Fruit fly (Drosophila melanogaster): ENCODE measurements around the gene TfIIFalpha.

TfIIFalpha gene

DNA sequence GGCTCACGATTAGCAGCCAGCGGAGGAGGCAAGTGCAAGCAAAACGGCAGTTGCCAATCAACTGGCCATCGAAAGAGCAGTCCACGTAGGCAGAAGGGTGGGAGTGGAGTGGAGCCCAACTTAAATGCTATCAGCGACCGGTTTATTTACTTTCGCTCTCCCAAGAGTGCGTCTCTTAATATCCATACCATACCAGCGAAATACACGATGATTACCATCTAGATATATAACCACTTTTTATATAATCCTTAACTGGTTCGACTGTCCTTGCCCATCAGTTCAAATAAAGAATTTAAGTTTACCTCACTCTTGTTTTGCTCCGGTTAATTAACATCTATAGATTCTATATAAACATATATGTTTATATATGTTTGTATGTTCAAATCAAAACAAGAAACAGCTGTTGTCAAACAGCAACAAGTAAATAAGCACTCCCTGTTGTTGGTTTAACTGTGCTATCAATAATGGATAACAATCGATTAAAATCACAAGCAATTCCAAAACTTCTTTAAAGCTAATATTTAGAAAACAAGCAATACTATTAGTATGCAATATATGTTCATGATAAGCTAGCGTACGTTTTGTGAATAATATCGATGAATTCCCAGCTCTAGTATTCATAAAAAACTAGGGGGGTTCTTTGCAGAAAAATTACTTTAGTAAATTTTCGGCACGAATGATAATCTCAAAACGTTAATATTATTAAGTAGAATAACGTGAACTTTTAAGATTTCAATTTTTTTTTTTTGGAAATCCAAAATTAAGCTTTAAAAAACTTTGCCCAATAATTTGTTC, 6.6 kb upstream of the TfIIFalpha start (continued):
- TF ChIP-seq CG16863 (GFP tag; optimal IDR thresholded peaks at IDR 0.05): peak; percentile 18
- TF ChIP-seq CG7372 (GFP tag; IDR thresholded peaks at IDR 0.05): no peak
- no peak for TF ChIP-seq Lim3 (GFP tag; IDR thresholded peaks at IDR 0.05)
- TF ChIP-seq onecut (GFP tag; IDR thresholded peaks at IDR 0.05): no peak
- TF ChIP-seq CG17912 (GFP tag; optimal IDR thresholded peaks at IDR 0.05): no peak
- TF ChIP-seq danr (GFP tag; IDR thresholded peaks at IDR 0.05): peak; percentile 29; the same call in 1 of the 2 replicates
- peak; percentile 48; the same call in 1 of the 2 replicates for TF ChIP-seq slbo (GFP tag; IDR thresholded peaks at IDR 0.05)
- TF ChIP-seq maf-S (GFP tag; optimal IDR thresholded peaks at IDR 0.05): no peak
- no peak for TF ChIP-seq CG11504 (tag; optimal IDR thresholded peaks at IDR 0.05)
- TF ChIP-seq Optix (GFP tag; IDR thresholded peaks at IDR 0.05): no peak
- no peak for TF ChIP-seq CG16815 (GFP tag; optimal IDR thresholded peaks at IDR 0.05)
- no peak for TF ChIP-seq schlank (tag; optimal IDR thresholded peaks at IDR 0.05)
- TF ChIP-seq fd3F (GFP tag; optimal IDR thresholded peaks at IDR 0.05): peak; percentile 89
- TF ChIP-seq Ets65A (GFP tag): no peak
- no peak for TF ChIP-seq CG14441 (GFP tag; IDR thresholded peaks at IDR 0.05)
- TF ChIP-seq CG12942 (GFP tag; optimal IDR thresholded peaks at IDR 0.05): no peak
- TF ChIP-seq bsh (GFP tag; optimal IDR thresholded peaks at IDR 0.05): peak in 1 of 2 experiments; percentile 40
- TF ChIP-seq Deaf1 (tag; optimal IDR thresholded peaks at IDR 0.05): no peak
- peak; percentile 8; the same call in 1 of the 2 replicates for TF ChIP-seq CG3847 (GFP tag; IDR thresholded peaks at IDR 0.05)
- TF ChIP-seq CG18011 (GFP tag; optimal IDR thresholded peaks at IDR 0.05): peak; percentile 6
- TF ChIP-seq fd64A (GFP tag; optimal IDR thresholded peaks at IDR 0.05): peak; percentile 14
- TF ChIP-seq row (GFP tag; IDR thresholded peaks at IDR 0.05): peak; percentile 77
- TF ChIP-seq sug (tag; optimal IDR thresholded peaks at IDR 0.05): peak; percentile 51
- peak; percentile 24 for TF ChIP-seq Bteb2 (GFP tag; optimal IDR thresholded peaks at IDR 0.05)
- peak; percentile 17 for TF ChIP-seq CG18476 (GFP tag; optimal IDR thresholded peaks at IDR 0.05)
- peak; percentile 84 for TF ChIP-seq CG15514 (GFP tag; optimal IDR thresholded peaks at IDR 0.05)
- TF ChIP-seq CG3995 (GFP tag; optimal IDR thresholded peaks at IDR 0.05): peak; percentile 33
- no peak for TF ChIP-seq CG4424 (GFP tag; optimal IDR thresholded peaks at IDR 0.05)
- no peak for TF ChIP-seq pnt (GFP tag; optimal IDR thresholded peaks at IDR 0.05)
- TF ChIP-seq Hand (GFP tag; optimal IDR thresholded peaks at IDR 0.05): no peak
- TF ChIP-seq CG12299 (tag; optimal IDR thresholded peaks at IDR 0.05): peak; percentile 73
- TF ChIP-seq Rx (GFP tag; IDR thresholded peaks at IDR 0.05): no peak
- no peak for TF ChIP-seq h (optimal IDR thresholded peaks at IDR 0.05)
- TF ChIP-seq CG5245 (GFP tag; optimal IDR thresholded peaks at IDR 0.05): peak; percentile 22
- peak; percentile 73 for TF ChIP-seq CG12769 (tag; optimal IDR thresholded peaks at IDR 0.05)
- TF ChIP-seq CG30431 (GFP tag; optimal IDR thresholded peaks at IDR 0.05): no peak
- peak; percentile 33 for TF ChIP-seq trem (tag; optimal IDR thresholded peaks at IDR 0.05)
- peak; percentile 49 for TF ChIP-seq lbe (GFP tag; optimal IDR thresholded peaks at IDR 0.05)
- TF ChIP-seq Sry-δ (GFP tag; optimal IDR thresholded peaks at IDR 0.05): peak; percentile 71
- no peak for TF ChIP-seq az2 (GFP tag; optimal IDR thresholded peaks at IDR 0.05)
- no peak for TF ChIP-seq CG9797 (GFP tag; optimal IDR thresholded peaks at IDR 0.05)
- TF ChIP-seq CG9437 (GFP tag; optimal IDR thresholded peaks at IDR 0.05): peak; percentile 36
- no peak for TF ChIP-seq CG12104 (GFP tag; optimal IDR thresholded peaks at IDR 0.05)
- peak; percentile 21 for TF ChIP-seq nmo (GFP tag; optimal IDR thresholded peaks at IDR 0.05)
- peak; percentile 61 for TF ChIP-seq CG30020 (tag; optimal IDR thresholded peaks at IDR 0.05)
- TF ChIP-seq CG11723 (GFP tag; optimal IDR thresholded peaks at IDR 0.05): no peak
- TF ChIP-seq Fer3 (tag; optimal IDR thresholded peaks at IDR 0.05): peak; percentile 65
- no peak for TF ChIP-seq zfh1 (GFP tag; IDR thresholded peaks at IDR 0.05)
- peak; percentile 35 for TF ChIP-seq Hsf (GFP tag; optimal IDR thresholded peaks at IDR 0.05)
- TF ChIP-seq Dll (GFP tag; IDR thresholded peaks at IDR 0.05; ENCODE audit: partially characterized antibody): peak; percentile 61; the same call in 3 of the 4 replicates

All from whole organism, embryonic.